Worm (Caenorhabditis elegans): ENCODE results near the gene C34F6.12.
A peak's percentile ranks its signal among the peaks of the same experiment; 100 is the strongest.

- TF ChIP-seq unc-62 (GFP tag; optimal IDR thresholded peaks at IDR 0.05): no peak
- TF ChIP-seq unc-39 (tag; optimal IDR thresholded peaks at IDR 0.05): no peak
- TF ChIP-seq lin-15B (tag; optimal IDR thresholded peaks at IDR 0.05): no peak
- TF ChIP-seq nhr-11 (tag; optimal IDR thresholded peaks at IDR 0.05): no peak
- no peak for TF ChIP-seq R02D3.7 (tag; optimal IDR thresholded peaks at IDR 0.05)
- TF ChIP-seq egl-27 (tag; optimal IDR thresholded peaks at IDR 0.05): no peak
- TF ChIP-seq ceh-16 (tag; optimal IDR thresholded peaks at IDR 0.05): no peak
- no peak for TF ChIP-seq snpc-4 (tag; optimal IDR thresholded peaks at IDR 0.05)
- TF ChIP-seq eor-1 (tag; optimal IDR thresholded peaks at IDR 0.05): no peak
- TF ChIP-seq fkh-10 (GFP tag; optimal IDR thresholded peaks at IDR 0.05): no peak
- no peak for TF ChIP-seq tbx-2 (tag; optimal IDR thresholded peaks at IDR 0.05)
- TF ChIP-seq nfya-1 (tag; optimal IDR thresholded peaks at IDR 0.05; ENCODE audit: insufficient read depth): peak; percentile 31
These were observed 11.0 kb downstream of the C34F6.12 start, which contains the start of the genes C34F6.7 and idh-2 for ce11 chrX:11215420-11216050.
